Worm (Caenorhabditis elegans) whole organism, late embryonic: ENCODE measurements around the gene F56F11.4.

Experiments used
- C08G9.2 ChIP-seq: sonication (generic microtip); optimal IDR thresholded peaks from 2 replicates; lab custom pipeline; 2016; ENCODE audit warnings: mild to moderate bottlenecking, missing genetic modification characterization, moderate library complexity, missing compliant biosample characterization
- F13H6.1 ChIP-seq: sonication (generic microtip); optimal IDR thresholded peaks from 2 replicates; lab custom pipeline; 2016; ENCODE audit warnings: missing genetic modification characterization, missing compliant biosample characterization
- ceh-31 ChIP-seq: sonication (generic microtip); optimal IDR thresholded peaks from 2 replicates; lab custom pipeline; 2016; ENCODE audit warnings: missing genetic modification characterization, missing compliant biosample characterization
- ceh-45 ChIP-seq: fragments of 200-800 bp; sonication (Bioruptor generic); IDR thresholded peaks from 2 replicates; pipeline ENCODE4 v1.3.6; 2022; ENCODE audit warnings: missing genetic modification reagents, missing genetic modification characterization, missing compliant biosample characterization
- ceh-48 ChIP-seq: sonication (generic microtip); optimal IDR thresholded peaks from 2 replicates; lab custom pipeline; 2016; ENCODE audit warnings: missing genetic modification characterization, inconsistent platforms, missing compliant biosample characterization
- hlh-8 ChIP-seq: sonication (generic microtip); optimal IDR thresholded peaks from 2 replicates; lab custom pipeline; 2016; ENCODE audit warnings: missing genotype, missing genetic modification characterization, missing compliant biosample characterization
- nhr-11 ChIP-seq: fragments of 150-350 bp; optimal IDR thresholded peaks from 2 replicates; lab custom pipeline; 2014; ENCODE audit warnings: missing biosample characterization, missing genetic modification characterization
- pax-1 ChIP-seq: fragments of 150-350 bp; optimal IDR thresholded peaks from 2 replicates; lab custom pipeline; 2014; ENCODE audit warnings: missing biosample characterization, missing genetic modification characterization
- pha-4 ChIP-seq: fragments of 150-350 bp; optimal IDR thresholded peaks from 2 replicates; lab custom pipeline; 2018; ENCODE audit warnings: missing biosample characterization, missing genetic modification reagents, missing genetic modification characterization
- rnt-1 ChIP-seq: sonication (generic microtip); optimal IDR thresholded peaks from 2 replicates; lab custom pipeline; 2016; ENCODE audit warnings: missing genetic modification characterization, missing compliant biosample characterization
- sox-4 ChIP-seq: sonication (generic microtip); optimal IDR thresholded peaks from 2 replicates; lab custom pipeline; 2017; ENCODE audit warnings: mild to moderate bottlenecking, missing genetic modification characterization, inconsistent platforms, missing compliant biosample characterization
- tbx-7 ChIP-seq: sonication (generic microtip); optimal IDR thresholded peaks from 2 replicates; lab custom pipeline; 2016; ENCODE audit warnings: missing genotype, missing genetic modification characterization, missing compliant biosample characterization
- unc-55 ChIP-seq: sonication (generic microtip); optimal IDR thresholded peaks from 2 replicates; lab custom pipeline; 2017; ENCODE audit warnings: missing biosample characterization, missing genetic modification reagents, missing genetic modification characterization

DNA sequence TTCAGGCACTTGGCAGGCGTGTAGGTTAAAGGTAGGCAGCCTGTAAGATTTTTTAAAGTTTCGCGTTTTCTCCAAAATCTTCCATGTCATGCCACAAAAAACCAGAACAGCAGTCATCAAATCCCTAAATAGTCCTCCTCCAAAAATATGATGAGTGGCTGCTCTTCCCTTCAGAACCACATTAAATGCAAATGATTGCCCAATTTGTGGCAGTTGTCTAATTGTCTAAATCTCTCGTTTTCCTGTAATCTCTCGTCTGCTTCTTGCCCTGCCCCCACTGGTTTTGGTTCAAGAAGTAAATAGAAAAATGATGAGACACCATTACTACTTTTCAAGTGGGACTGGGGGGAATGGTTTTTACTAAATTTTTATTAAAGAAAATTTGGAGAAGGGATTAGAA is 48.1 kb downstream of the F56F11.4 start:
- TF ChIP-seq pha-4: no peak
- TF ChIP-seq hlh-8: no peak
- no peak for TF ChIP-seq unc-55 (GFP tag; lab: Kevin White, UChicago)
- no peak for TF ChIP-seq ceh-31 (tag; lab: Kevin White, UChicago)
- TF ChIP-seq C08G9.2: no peak
- TF ChIP-seq pax-1 (tag; lab: Kevin White, UChicago): no peak
- TF ChIP-seq tbx-7 (tag; lab: Kevin White, UChicago): no peak
- TF ChIP-seq ceh-48: no peak
- TF ChIP-seq nhr-11 (tag; lab: Kevin White, UChicago): no peak
- no peak for TF ChIP-seq F13H6.1 (tag; lab: Kevin White, UChicago)
- no peak for TF ChIP-seq sox-4 (tag; lab: Kevin White, UChicago)
- TF ChIP-seq ceh-45 (GFP tag; lab: Robert Waterston, UW): no peak
- TF ChIP-seq rnt-1 (tag; lab: Kevin White, UChicago): no peak
